Worm (Caenorhabditis elegans) whole organism, mixed stage, embryonic: Measurements from ENCODE around the gene ceh-18.

Source experiments
- M03D4.4 ChIP-seq: sonication (generic microtip); optimal IDR thresholded peaks from 2 replicates; lab custom pipeline; 2017; ENCODE audit warnings: mild to moderate bottlenecking, missing genetic modification characterization, missing compliant biosample characterization
- bed-3 ChIP-seq: fragments of 200-800 bp; sonication (Bioruptor generic); optimal IDR thresholded peaks from 3 replicates; lab custom pipeline; 2018; ENCODE audit warnings: mild to moderate bottlenecking, missing genetic modification characterization, moderate library complexity, missing compliant biosample characterization
- blmp-1 ChIP-seq: fragments of 150-350 bp; optimal IDR thresholded peaks from 2 replicates; lab custom pipeline; 2014; ENCODE audit warnings: missing biosample characterization, missing genetic modification characterization
- ceh-39 ChIP-seq: fragments of 150-350 bp; optimal IDR thresholded peaks from 2 replicates; lab custom pipeline; 2014; ENCODE audit warnings: missing biosample characterization, missing genetic modification characterization
- ceh-43 ChIP-seq: fragments of 200-800 bp; sonication (Bioruptor generic); optimal IDR thresholded peaks from 2 replicates; lab custom pipeline; 2018; ENCODE audit warnings: mild to moderate bottlenecking, missing genetic modification characterization, moderate library complexity, missing compliant biosample characterization
- ceh-83 ChIP-seq: fragments of 200-800 bp; sonication (Bioruptor generic); optimal IDR thresholded peaks from 2 replicates; lab custom pipeline; 2018; ENCODE audit warnings: mild to moderate bottlenecking, missing genetic modification characterization, missing compliant biosample characterization
- ces-1 ChIP-seq: fragments of 150-350 bp; optimal IDR thresholded peaks from 2 replicates; lab custom pipeline; 2014; ENCODE audit warnings: missing biosample characterization, missing genetic modification reagents, missing genetic modification characterization
- cnd-1 ChIP-seq: fragments of 200-800 bp; sonication (Bioruptor generic); optimal IDR thresholded peaks from 2 replicates; lab custom pipeline; 2018; ENCODE audit warnings: mild to moderate bottlenecking, missing genetic modification characterization, missing compliant biosample characterization
- drap-1 ChIP-seq: fragments of 200-800 bp; sonication (Bioruptor generic); optimal IDR thresholded peaks from 3 replicates; lab custom pipeline; 2018; ENCODE audit warnings: mild to moderate bottlenecking, missing genetic modification characterization, missing compliant biosample characterization
- elt-1 ChIP-seq: sonication (generic microtip); optimal IDR thresholded peaks from 2 replicates; lab custom pipeline; 2017; ENCODE audit warnings: missing genetic modification characterization, mild to moderate bottlenecking, missing compliant biosample characterization, antibody characterized with exemption, moderate library complexity, borderline replicate concordance; ENCODE audit not compliant: insufficient read depth
- elt-3 ChIP-seq: fragments of 150-350 bp; optimal IDR thresholded peaks from 2 replicates; lab custom pipeline; 2014; ENCODE audit warnings: missing biosample characterization, missing genetic modification characterization
- flh-1 ChIP-seq: fragments of 200-800 bp; sonication (Bioruptor generic); optimal IDR thresholded peaks from 2 replicates; lab custom pipeline; 2018; ENCODE audit warnings: mild to moderate bottlenecking, missing genetic modification characterization, moderate library complexity, missing compliant biosample characterization
- ham-2 ChIP-seq: fragments of 200-800 bp; sonication (Bioruptor generic); optimal IDR thresholded peaks from 2 replicates; lab custom pipeline; 2018; ENCODE audit warnings: mild to moderate bottlenecking, missing genetic modification characterization, missing compliant biosample characterization
- hlh-1 ChIP-seq: fragments of 150-350 bp; optimal IDR thresholded peaks from 2 replicates; lab custom pipeline; 2014; ENCODE audit warnings: missing biosample characterization, missing genetic modification reagents, missing genetic modification characterization
- lin-13 ChIP-seq: fragments of 150-350 bp; optimal IDR thresholded peaks from 2 replicates; lab custom pipeline; 2014; ENCODE audit warnings: missing biosample characterization, missing genetic modification characterization
- lin-32 ChIP-seq: fragments of 200-800 bp; sonication (Bioruptor generic); optimal IDR thresholded peaks from 2 replicates; lab custom pipeline; 2018; ENCODE audit warnings: mild to moderate bottlenecking, missing genetic modification characterization, missing compliant biosample characterization
- lsy-2 ChIP-seq: fragments of 150-350 bp; optimal IDR thresholded peaks from 2 replicates; lab custom pipeline; 2014; ENCODE audit warnings: missing biosample characterization, missing genetic modification characterization
- mep-1 ChIP-seq: fragments of 150-350 bp; optimal IDR thresholded peaks from 2 replicates; lab custom pipeline; 2017; ENCODE audit warnings: missing biosample characterization, missing genetic modification reagents, missing genetic modification characterization, inconsistent platforms
- nhr-12 ChIP-seq: fragments of 150-350 bp; optimal IDR thresholded peaks from 2 replicates; lab custom pipeline; 2014; ENCODE audit warnings: missing biosample characterization, missing genetic modification characterization
- nhr-2 ChIP-seq: fragments of 150-350 bp; optimal IDR thresholded peaks from 2 replicates; lab custom pipeline; 2014; ENCODE audit warnings: missing biosample characterization, missing genetic modification characterization
- nhr-237 ChIP-seq: fragments of 150-350 bp; optimal IDR thresholded peaks from 2 replicates; lab custom pipeline; 2014; ENCODE audit warnings: missing biosample characterization, missing genetic modification characterization
- nhr-28 ChIP-seq: fragments of 150-350 bp; optimal IDR thresholded peaks from 2 replicates; lab custom pipeline; 2014; ENCODE audit warnings: missing biosample characterization, missing genetic modification characterization
- nhr-76 ChIP-seq: sonication (generic microtip); optimal IDR thresholded peaks from 2 replicates; lab custom pipeline; 2017; ENCODE audit warnings: missing biosample characterization, missing genetic modification characterization
- pha-4 ChIP-seq: fragments of 150-350 bp; optimal IDR thresholded peaks from 2 replicates; lab custom pipeline; 2018; ENCODE audit warnings: missing biosample characterization, missing genetic modification reagents, missing genetic modification characterization
- sem-2 ChIP-seq: fragments of 200-800 bp; sonication (Bioruptor generic); optimal IDR thresholded peaks from 2 replicates; lab custom pipeline; 2018; ENCODE audit warnings: mild to moderate bottlenecking, missing genetic modification characterization, missing compliant biosample characterization
- snpc-4 ChIP-seq: fragments of 150-350 bp; optimal IDR thresholded peaks from 2 replicates; lab custom pipeline; 2014; ENCODE audit warnings: missing biosample characterization, missing genetic modification characterization
- sptf-1 ChIP-seq: sonication (generic microtip); optimal IDR thresholded peaks from 2 replicates; lab custom pipeline; 2017; ENCODE audit warnings: mild to moderate bottlenecking, missing genetic modification characterization, moderate library complexity, missing compliant biosample characterization
- tbx-8 ChIP-seq: fragments of 200-800 bp; sonication (Bioruptor generic); optimal IDR thresholded peaks from 2 replicates; lab custom pipeline; 2018; ENCODE audit warnings: mild to moderate bottlenecking, missing genetic modification characterization, moderate library complexity, missing compliant biosample characterization
- unc-120 ChIP-seq: sonication (generic microtip); optimal IDR thresholded peaks from 2 replicates; lab custom pipeline; 2017; ENCODE audit warnings: missing genetic modification characterization, missing compliant biosample characterization; ENCODE audit not compliant: poor library complexity, severe bottlenecking
- unc-62 ChIP-seq: fragments of 150-350 bp; optimal IDR thresholded peaks from 2 replicates; lab custom pipeline; 2014; ENCODE audit warnings: missing biosample characterization, missing genetic modification reagents, missing genetic modification characterization
- ztf-11 ChIP-seq: fragments of 150-350 bp; optimal IDR thresholded peaks from 2 replicates; lab custom pipeline; 2014; ENCODE audit warnings: missing biosample characterization, missing genetic modification characterization

The ceh-18 gene

ce11 chrX:3853901-3854300, 3.7 kb downstream of the ceh-18 start:
- TF ChIP-seq unc-120 (tag; lab: Kevin White, UChicago): peak; percentile 87
- no peak for TF ChIP-seq elt-3 (tag; lab: Kevin White, UChicago)
- peak; percentile 33 for TF ChIP-seq unc-62 (GFP tag; lab: Kevin White, UChicago)
- TF ChIP-seq nhr-28: no peak
- peak; percentile 49 for TF ChIP-seq hlh-1
- TF ChIP-seq snpc-4 (tag; lab: Kevin White, UChicago): no peak
- TF ChIP-seq sem-2: no peak
- TF ChIP-seq nhr-12 (tag; lab: Kevin White, UChicago): no peak

- no peak for TF ChIP-seq elt-1
- no peak for TF ChIP-seq lin-32
These were observed 15.2 kb downstream of the ceh-18 start, which contains the start of gene ttr-48 for ce11 chrX:3842398-3842896. Gene ttr-48 (minus strand): TSS chrX:3842448.

- no peak for TF ChIP-seq mep-1
- TF ChIP-seq hlh-1: peak; percentile 93
- TF ChIP-seq pha-4: no peak
- TF ChIP-seq unc-120 (tag; lab: Kevin White, UChicago): peak; percentile 16
- no peak for TF ChIP-seq ham-2
These were observed 18.4 kb downstream of the ceh-18 start for ce11 chrX:3839172-3839571.

ce11 chrX:3838670-3839069, 18.9 kb downstream of the ceh-18 start:
- TF ChIP-seq snpc-4 (tag; lab: Kevin White, UChicago): no peak
- no peak for TF ChIP-seq ceh-83 (GFP tag; lab: Kevin White, UChicago)
- no peak for TF ChIP-seq unc-62 (GFP tag; lab: Kevin White, UChicago)
- no peak for TF ChIP-seq mep-1
- no peak for TF ChIP-seq drap-1
- no peak for TF ChIP-seq sem-2
- no peak for TF ChIP-seq nhr-2 (tag; lab: Kevin White, UChicago)
- no peak for TF ChIP-seq lin-32
- TF ChIP-seq tbx-8 (GFP tag; lab: Kevin White, UChicago): no peak
- no peak for TF ChIP-seq nhr-12 (tag; lab: Kevin White, UChicago)
- TF ChIP-seq elt-1: no peak
- no peak for TF ChIP-seq lsy-2 (tag; lab: Kevin White, UChicago)
- TF ChIP-seq nhr-237 (tag; lab: Kevin White, UChicago): no peak
- no peak for TF ChIP-seq blmp-1 (tag; lab: Kevin White, UChicago)
- TF ChIP-seq ceh-43: no peak
- TF ChIP-seq pha-4: no peak
- no peak for TF ChIP-seq lin-13 (tag; lab: Kevin White, UChicago)
- TF ChIP-seq, all 35 proteins: peak for 0

ce11 chrX:3837752-3838159, 19.8 kb downstream of the ceh-18 start:
- TF ChIP-seq lsy-2 (tag; lab: Kevin White, UChicago) (no peak), M03D4.4 (no peak), blmp-1 (tag; lab: Kevin White, UChicago) (peak; percentile 73), ham-2 (peak; percentile 16), elt-3 (tag; lab: Kevin White, UChicago) (no peak), flh-1 (GFP tag; lab: Kevin White, UChicago) (no peak), ceh-83 (GFP tag; lab: Kevin White, UChicago) (no peak), ceh-39 (tag; lab: Kevin White, UChicago) (no peak), snpc-4 (tag; lab: Kevin White, UChicago) (no peak), cnd-1 (tag; lab: Kevin White, UChicago) (no peak), nhr-76 (tag; lab: Kevin White, UChicago) (no peak), nhr-28 (no peak), elt-1 (peak; percentile 75), ces-1 (GFP tag; lab: Kevin White, UChicago) (no peak), ceh-43 (no peak), ztf-11 (tag; lab: Kevin White, UChicago) (no peak), unc-120 (tag; lab: Kevin White, UChicago) (no peak), mep-1 (no peak), nhr-12 (tag; lab: Kevin White, UChicago) (no peak), tbx-8 (GFP tag; lab: Kevin White, UChicago) (no peak), unc-62 (GFP tag; lab: Kevin White, UChicago) (peak; percentile 7), pha-4 (no peak)
- TF ChIP-seq, all 35 proteins: peak for 4

- TF ChIP-seq snpc-4 (tag; lab: Kevin White, UChicago) (no peak), bed-3 (no peak), nhr-12 (tag; lab: Kevin White, UChicago) (no peak), sptf-1 (no peak), nhr-2 (tag; lab: Kevin White, UChicago) (no peak)
These were observed 22.0 kb downstream of the ceh-18 start for ce11 chrX:3835632-3836031.
